Worm (Caenorhabditis elegans): ENCODE results near the gene F10E9.1.

Gene F10E9.1

DNA sequence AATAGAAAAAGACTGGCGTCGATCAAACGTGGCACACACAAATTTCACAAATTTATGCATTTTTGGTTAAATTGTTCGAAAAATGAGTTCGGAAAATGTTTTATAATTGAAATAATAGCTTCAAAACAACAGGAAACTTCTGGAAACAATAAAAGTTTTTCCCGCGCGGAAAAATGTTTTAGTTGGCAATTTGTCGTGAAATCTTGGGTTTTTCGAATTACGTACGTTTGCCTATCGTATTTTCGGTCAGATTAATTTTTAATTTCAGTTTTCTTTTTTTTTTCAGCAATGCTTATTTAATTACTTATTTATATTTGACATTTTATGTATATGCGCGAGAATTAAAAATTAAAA lies 32.5 kb downstream of the F10E9.1 start:
- TF ChIP-seq egl-27 (tag; optimal IDR thresholded peaks at IDR 0.05) (no peak), pqm-1 (tag; optimal IDR thresholded peaks at IDR 0.05) (no peak), hmg-11 (tag; optimal IDR thresholded peaks at IDR 0.05) (no peak), nhr-43 (tag; optimal IDR thresholded peaks at IDR 0.05; ENCODE audit: poor library complexity, severe bottlenecking) (no peak), nhr-25 (tag; optimal IDR thresholded peaks at IDR 0.05) (no peak), lsy-12 (tag; optimal IDR thresholded peaks at IDR 0.05) (no peak), mdl-1 (tag; optimal IDR thresholded peaks at IDR 0.05) (no peak), daf-12 (tag; optimal IDR thresholded peaks at IDR 0.05) (no peak), lin-39 (tag; optimal IDR thresholded peaks at IDR 0.05) (no peak), sea-2 (GFP tag; optimal IDR thresholded peaks at IDR 0.05) (no peak)

DNA sequence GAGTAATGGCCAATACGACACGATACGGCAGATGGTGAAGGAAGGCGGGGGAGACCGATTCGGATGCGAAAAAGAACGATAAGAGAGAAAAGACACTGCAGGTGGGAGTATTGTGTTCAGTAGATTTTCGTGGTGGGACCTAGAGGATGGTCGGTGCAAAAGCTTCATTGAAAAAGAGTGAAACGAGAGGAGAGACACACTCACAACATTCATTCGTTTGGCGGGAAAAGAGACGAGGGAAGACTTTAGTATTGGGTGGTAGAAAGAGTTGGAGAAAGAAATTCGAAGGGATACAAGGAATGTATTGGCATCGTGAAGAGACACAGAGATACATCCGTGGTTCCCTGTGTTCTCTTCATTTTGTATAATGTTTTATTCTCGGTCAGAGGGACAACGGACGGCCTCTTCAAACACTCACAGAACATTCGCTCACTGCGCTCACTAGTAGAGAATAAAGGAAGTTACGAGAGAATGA lies 33.5 kb downstream of the F10E9.1 start:
- peak; percentile 7 for TF ChIP-seq nhr-11 (tag; optimal IDR thresholded peaks at IDR 0.05)
- TF ChIP-seq elt-1 (tag; optimal IDR thresholded peaks at IDR 0.05), result peak; percentile 15
- peak; percentile 70 for TF ChIP-seq snpc-4 (tag; optimal IDR thresholded peaks at IDR 0.05)
- TF ChIP-seq ceh-28 (tag; optimal IDR thresholded peaks at IDR 0.05), result peak; percentile 58
- peak; percentile 80 for TF ChIP-seq jun-1 (tag; optimal IDR thresholded peaks at IDR 0.05)
- TF ChIP-seq daf-12 (tag; optimal IDR thresholded peaks at IDR 0.05), result no peak
- peak; percentile 95 for TF ChIP-seq hmg-11 (tag; optimal IDR thresholded peaks at IDR 0.05)
- peak; percentile 49 for TF ChIP-seq lsy-12 (tag; optimal IDR thresholded peaks at IDR 0.05)
- TF ChIP-seq nhr-25 (tag; optimal IDR thresholded peaks at IDR 0.05), result peak; percentile 73
- TF ChIP-seq R02D3.7 (tag; optimal IDR thresholded peaks at IDR 0.05), result peak; percentile 32
- no peak for TF ChIP-seq mdl-1 (tag; optimal IDR thresholded peaks at IDR 0.05)
- TF ChIP-seq egl-5 (tag; optimal IDR thresholded peaks at IDR 0.05), result peak; percentile 47
- TF ChIP-seq nfya-1 (tag; optimal IDR thresholded peaks at IDR 0.05; ENCODE audit: insufficient read depth), result peak; percentile 87
- TF ChIP-seq ceh-9 (tag; optimal IDR thresholded peaks at IDR 0.05), result no peak
- no peak for TF ChIP-seq unc-62 (GFP tag; optimal IDR thresholded peaks at IDR 0.05)
- TF ChIP-seq pha-4 (tag; optimal IDR thresholded peaks at IDR 0.05), result peak; percentile 82
- peak; percentile 46 for TF ChIP-seq nhr-23 (tag; optimal IDR thresholded peaks at IDR 0.05)
- TF ChIP-seq ama-1 (optimal IDR thresholded peaks at IDR 0.05), result peak; percentile 59
- peak; percentile 51 for TF ChIP-seq nhr-43 (tag; optimal IDR thresholded peaks at IDR 0.05; ENCODE audit: poor library complexity, severe bottlenecking)
- TF ChIP-seq lin-15B (tag; optimal IDR thresholded peaks at IDR 0.05), result peak; percentile 87
- TF ChIP-seq ceh-16 (tag; optimal IDR thresholded peaks at IDR 0.05), result no peak
- peak; percentile 50 for TF ChIP-seq pqm-1 (tag; optimal IDR thresholded peaks at IDR 0.05)
- TF ChIP-seq fkh-10 (GFP tag; optimal IDR thresholded peaks at IDR 0.05), result peak; percentile 11
- TF ChIP-seq lin-39 (tag; optimal IDR thresholded peaks at IDR 0.05), result peak; percentile 67
- TF ChIP-seq elt-2 (tag; optimal IDR thresholded peaks at IDR 0.05), result peak; percentile 49

DNA sequence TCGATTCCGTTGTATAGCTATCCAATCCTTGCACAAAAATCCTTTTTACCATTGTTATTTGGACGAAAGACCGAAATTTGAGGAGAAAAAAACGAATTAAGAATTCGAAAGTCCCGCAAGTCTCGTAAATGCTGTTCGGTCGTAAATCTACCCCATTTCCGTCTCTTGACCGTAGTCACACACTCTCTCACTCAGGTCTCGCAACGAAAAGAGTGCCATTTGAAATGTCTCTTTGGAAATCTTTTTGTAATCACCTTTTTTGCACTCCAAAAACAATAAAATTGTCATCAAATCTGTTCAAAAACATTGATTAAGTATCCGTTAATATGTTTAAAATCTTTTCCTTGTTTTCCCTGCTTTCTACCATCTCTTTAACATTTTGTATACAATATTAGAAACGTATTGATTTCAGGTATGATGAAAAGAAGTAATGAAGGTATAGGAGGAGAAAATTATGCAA lies 35.3 kb downstream of the F10E9.1 start, which contains the start of the genes R05D3.8 and rfp-1:
TSS of gene R05D3.8 (minus strand) at position 115 of the 460 bp plus-strand sequence.
TSS of gene rfp-1 (plus strand) at position 410 of the 460 bp plus-strand sequence.
- TF ChIP-seq nfya-1 (tag; optimal IDR thresholded peaks at IDR 0.05; ENCODE audit: insufficient read depth) (peak; percentile 96), nhr-11 (tag; optimal IDR thresholded peaks at IDR 0.05) (peak; percentile 20), hmg-11 (tag; optimal IDR thresholded peaks at IDR 0.05) (peak; percentile 56), elt-3 (tag; optimal IDR thresholded peaks at IDR 0.05) (peak in 1 of 3 experiments; percentile 26), nhr-28 (tag; optimal IDR thresholded peaks at IDR 0.05) (no peak), lsy-12 (tag; optimal IDR thresholded peaks at IDR 0.05) (peak; percentile 53), snpc-4 (tag; optimal IDR thresholded peaks at IDR 0.05) (peak; percentile 39), tbx-2 (tag; optimal IDR thresholded peaks at IDR 0.05) (no peak), aly-2 (tag; optimal IDR thresholded peaks at IDR 0.05) (no peak), nhr-43 (tag; optimal IDR thresholded peaks at IDR 0.05; ENCODE audit: poor library complexity, severe bottlenecking) (peak; percentile 62), unc-62 (GFP tag; optimal IDR thresholded peaks at IDR 0.05) (no peak), skn-1 (tag; optimal IDR thresholded peaks at IDR 0.05) (peak; percentile 85), nhr-237 (tag; optimal IDR thresholded peaks at IDR 0.05) (no peak), ceh-28 (tag; optimal IDR thresholded peaks at IDR 0.05) (peak; percentile 47), jun-1 (tag; optimal IDR thresholded peaks at IDR 0.05) (peak; percentile 16), pqm-1 (tag; optimal IDR thresholded peaks at IDR 0.05) (peak; percentile 53), nhr-77 (tag; optimal IDR thresholded peaks at IDR 0.05) (no peak), lin-15B (tag; optimal IDR thresholded peaks at IDR 0.05) (peak; percentile 98), nhr-67 (tag; optimal IDR thresholded peaks at IDR 0.05) (no peak), nhr-76 (tag; optimal IDR thresholded peaks at IDR 0.05) (no peak), egl-27 (tag; optimal IDR thresholded peaks at IDR 0.05) (peak; percentile 30), elt-1 (tag; optimal IDR thresholded peaks at IDR 0.05) (no peak), unc-39 (tag; optimal IDR thresholded peaks at IDR 0.05) (no peak), ceh-16 (tag; optimal IDR thresholded peaks at IDR 0.05) (no peak), nhr-23 (tag; optimal IDR thresholded peaks at IDR 0.05) (peak; percentile 85), ceh-82 (tag; optimal IDR thresholded peaks at IDR 0.05) (no peak), mdl-1 (tag; optimal IDR thresholded peaks at IDR 0.05) (no peak), ztf-11 (tag; optimal IDR thresholded peaks at IDR 0.05) (no peak), sea-2 (GFP tag; optimal IDR thresholded peaks at IDR 0.05) (no peak), pha-4 (tag; optimal IDR thresholded peaks at IDR 0.05) (peak; percentile 97), ztf-4 (tag; optimal IDR thresholded peaks at IDR 0.05) (no peak), ama-1 (optimal IDR thresholded peaks at IDR 0.05) (peak; percentile 27), lin-39 (tag; optimal IDR thresholded peaks at IDR 0.05) (peak; percentile 92), egl-5 (tag; optimal IDR thresholded peaks at IDR 0.05) (peak; percentile 99), mml-1 (tag; optimal IDR thresholded peaks at IDR 0.05) (no peak), nhr-25 (tag; optimal IDR thresholded peaks at IDR 0.05) (peak; percentile 60), fos-1 (tag; optimal IDR thresholded peaks at IDR 0.05) (no peak), R02D3.7 (tag; optimal IDR thresholded peaks at IDR 0.05) (peak; percentile 99), nhr-12 (tag; optimal IDR thresholded peaks at IDR 0.05) (no peak), elt-2 (tag; optimal IDR thresholded peaks at IDR 0.05) (peak; percentile 56), fkh-10 (GFP tag; optimal IDR thresholded peaks at IDR 0.05) (peak; percentile 58), daf-12 (tag; optimal IDR thresholded peaks at IDR 0.05) (no peak), eor-1 (tag; optimal IDR thresholded peaks at IDR 0.05) (no peak)
